Fruit fly (Drosophila melanogaster): ENCODE measurements around the gene CG44139.

CG44139 gene

DNA sequence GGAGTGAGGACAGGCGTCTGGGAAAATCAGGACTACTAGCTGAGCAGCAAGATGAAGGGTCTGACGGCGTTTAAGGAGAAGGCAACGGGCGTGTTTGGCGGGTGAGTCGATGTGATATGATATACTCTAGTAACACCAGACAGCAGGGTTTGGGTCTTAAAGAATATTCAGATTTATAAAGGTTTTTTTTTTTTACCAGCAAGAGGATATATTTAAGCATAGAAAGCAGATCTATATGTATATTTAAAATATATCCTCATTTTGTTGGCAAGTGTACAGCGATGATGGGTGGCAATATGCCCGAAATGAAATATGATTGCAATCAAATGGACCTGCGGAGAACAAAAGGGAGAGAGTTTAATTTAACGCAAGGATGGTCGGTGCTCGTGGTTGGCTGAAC is 22.4 kb upstream of the CG44139 start:
- TF ChIP-seq pan (optimal IDR thresholded peaks at IDR 0.05) (no peak), CG8478 (optimal IDR thresholded peaks at IDR 0.05) (no peak), psq (optimal IDR thresholded peaks at IDR 0.05) (no peak), usp (GFP tag; optimal IDR thresholded peaks at IDR 0.05) (no peak), Dll (optimal IDR thresholded peaks at IDR 0.05) (no peak), EcR (GFP tag; optimal IDR thresholded peaks at IDR 0.05) (no peak)

DNA sequence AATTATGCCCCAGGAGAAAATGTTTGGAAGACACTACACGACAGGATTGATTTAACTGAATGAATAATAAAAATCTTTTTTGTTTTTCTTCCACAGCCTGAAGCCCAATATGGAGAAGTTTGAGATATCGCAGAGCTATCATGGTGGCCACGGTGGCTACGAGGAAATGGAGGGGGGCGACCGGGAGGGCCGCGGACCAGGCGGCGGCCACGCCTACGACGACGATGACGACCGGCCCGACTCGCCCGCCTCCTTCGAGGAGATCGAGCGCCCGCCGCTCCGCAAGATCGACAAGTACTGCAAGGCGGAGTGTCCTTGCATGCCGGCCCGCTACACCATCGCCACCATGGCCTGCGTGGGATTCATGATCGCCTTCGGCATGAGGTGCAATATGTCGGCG is 20.0 kb upstream of the CG44139 start:
- no peak for TF ChIP-seq usp (GFP tag; optimal IDR thresholded peaks at IDR 0.05)
- TF ChIP-seq pan (optimal IDR thresholded peaks at IDR 0.05): no peak
- TF ChIP-seq Dll (optimal IDR thresholded peaks at IDR 0.05): no peak
- no peak for TF ChIP-seq psq (optimal IDR thresholded peaks at IDR 0.05)
- no peak for TF ChIP-seq EcR (GFP tag; optimal IDR thresholded peaks at IDR 0.05)
- no peak for TF ChIP-seq CG8478 (optimal IDR thresholded peaks at IDR 0.05)

DNA sequence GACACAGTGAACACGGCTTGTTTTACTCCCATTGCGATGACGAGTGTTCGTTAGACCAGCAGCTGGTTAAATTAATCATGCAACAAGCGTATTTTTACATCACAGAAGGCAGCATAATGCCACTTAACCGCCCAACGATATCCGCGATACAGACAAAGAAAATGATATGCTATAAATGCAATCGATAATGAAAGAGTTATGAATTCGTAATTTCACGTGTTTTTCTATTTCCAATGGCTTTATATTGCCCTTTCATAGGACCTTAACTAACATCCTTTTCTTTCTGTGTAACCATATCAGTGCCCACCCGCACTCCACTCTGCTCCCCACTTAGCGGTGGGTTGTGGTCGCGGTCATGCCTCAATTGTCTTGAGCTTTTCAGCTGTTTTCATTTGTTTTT is 11.5 kb upstream of the CG44139 start:
- TF ChIP-seq pan (optimal IDR thresholded peaks at IDR 0.05): no peak
- no peak for TF ChIP-seq Dll (optimal IDR thresholded peaks at IDR 0.05)
- TF ChIP-seq CG8478 (optimal IDR thresholded peaks at IDR 0.05): no peak
- TF ChIP-seq usp (GFP tag; optimal IDR thresholded peaks at IDR 0.05): no peak
- no peak for TF ChIP-seq psq (optimal IDR thresholded peaks at IDR 0.05)
- TF ChIP-seq EcR (GFP tag; optimal IDR thresholded peaks at IDR 0.05): no peak

dm6 chr2L:2415109-2415508 is 9.5 kb upstream of the CG44139 start, which contains the start of gene CG18641:
Gene CG18641, minus strand, starts transcription at chr2L:2415322.
- no peak for TF ChIP-seq EcR (GFP tag; optimal IDR thresholded peaks at IDR 0.05)
- TF ChIP-seq usp (GFP tag; optimal IDR thresholded peaks at IDR 0.05): no peak
- TF ChIP-seq Dll (optimal IDR thresholded peaks at IDR 0.05): no peak
- no peak for TF ChIP-seq pan (optimal IDR thresholded peaks at IDR 0.05)
- TF ChIP-seq CG8478 (optimal IDR thresholded peaks at IDR 0.05): no peak
- TF ChIP-seq psq (optimal IDR thresholded peaks at IDR 0.05): no peak

dm6 chr2L:2416620-2417019 is 8.0 kb upstream of the CG44139 start, which contains the start of gene CG31948:
Gene CG31948, minus strand, starts transcription at chr2L:2416720.
- TF ChIP-seq pan (optimal IDR thresholded peaks at IDR 0.05) (no peak), EcR (GFP tag; optimal IDR thresholded peaks at IDR 0.05) (no peak), CG8478 (optimal IDR thresholded peaks at IDR 0.05) (no peak), usp (GFP tag; optimal IDR thresholded peaks at IDR 0.05) (no peak)

dm6 chr2L:2417865-2418264 is 6.7 kb upstream of the CG44139 start, which contains the start of gene CG34448:
Gene CG34448, minus strand, starts transcription at chr2L:2417965.
- TF ChIP-seq usp (GFP tag; optimal IDR thresholded peaks at IDR 0.05) (no peak), pan (optimal IDR thresholded peaks at IDR 0.05) (no peak), CG8478 (optimal IDR thresholded peaks at IDR 0.05) (no peak), EcR (GFP tag; optimal IDR thresholded peaks at IDR 0.05) (no peak), Dll (optimal IDR thresholded peaks at IDR 0.05) (no peak), psq (optimal IDR thresholded peaks at IDR 0.05) (no peak)

DNA sequence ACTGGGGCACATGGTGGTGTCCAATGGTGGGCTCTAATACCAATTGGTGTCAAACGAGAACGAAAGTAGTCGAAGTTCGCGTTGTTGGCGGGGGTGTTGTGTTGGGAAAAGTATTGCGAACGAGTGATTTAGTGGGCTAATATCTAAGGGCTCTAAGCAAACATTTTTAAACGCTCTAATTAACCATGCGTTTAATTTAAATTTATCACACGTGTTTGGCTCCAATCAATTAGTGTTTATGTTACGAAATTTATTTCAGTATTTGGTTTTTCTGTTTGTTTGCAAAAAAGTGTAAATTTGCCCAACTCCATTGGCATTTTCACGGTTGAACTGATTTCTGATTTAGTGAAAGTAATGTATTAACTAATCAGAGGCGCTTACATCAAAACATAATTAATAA is 4.7 kb upstream of the CG44139 start, which contains the start of gene CG34447:
Gene CG34447 (minus strand): TSS at position 101 of the 400 bp plus-strand sequence.
- TF ChIP-seq CG8478 (optimal IDR thresholded peaks at IDR 0.05): no peak
- TF ChIP-seq EcR (GFP tag; optimal IDR thresholded peaks at IDR 0.05): no peak
- no peak for TF ChIP-seq pan (optimal IDR thresholded peaks at IDR 0.05)
- no peak for TF ChIP-seq psq (optimal IDR thresholded peaks at IDR 0.05)
- no peak for TF ChIP-seq Dll (optimal IDR thresholded peaks at IDR 0.05)
- no peak for TF ChIP-seq usp (GFP tag; optimal IDR thresholded peaks at IDR 0.05)

dm6 chr2L:2420490-2420889 is 4.1 kb upstream of the CG44139 start, which contains the start of gene CG9886:
Gene CG9886, plus strand, starts transcription at chr2L:2420830.
- TF ChIP-seq EcR (GFP tag; optimal IDR thresholded peaks at IDR 0.05): no peak
- no peak for TF ChIP-seq CG8478 (optimal IDR thresholded peaks at IDR 0.05)
- TF ChIP-seq Dll (optimal IDR thresholded peaks at IDR 0.05): no peak
- TF ChIP-seq psq (optimal IDR thresholded peaks at IDR 0.05): no peak
- no peak for TF ChIP-seq pan (optimal IDR thresholded peaks at IDR 0.05)
- TF ChIP-seq usp (GFP tag; optimal IDR thresholded peaks at IDR 0.05): no peak

DNA sequence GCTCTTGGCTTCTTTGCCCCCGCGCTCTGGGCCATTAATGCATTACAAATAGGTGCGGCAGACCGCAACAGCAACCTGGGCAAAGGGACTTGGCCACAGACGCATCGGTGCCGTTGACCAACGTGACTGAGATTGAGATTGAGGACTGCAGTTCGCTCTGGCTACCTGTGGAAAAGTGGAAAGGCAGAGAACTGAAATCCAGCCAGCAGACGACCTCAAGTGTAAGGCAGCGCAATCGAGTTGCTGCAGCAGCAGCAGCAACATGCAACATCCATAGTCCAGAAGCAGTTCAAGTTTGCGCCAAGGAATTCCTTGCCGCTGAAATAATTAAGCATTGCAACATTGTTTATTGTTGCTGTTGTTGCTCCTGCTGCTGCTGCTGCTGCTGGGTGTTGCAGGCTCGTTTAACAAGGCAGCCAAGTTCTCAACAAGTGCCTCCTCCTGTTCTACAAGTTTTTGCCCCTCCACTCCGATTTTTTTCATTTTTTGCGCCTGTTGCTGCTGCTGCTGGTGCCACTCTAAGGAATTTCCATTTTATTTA is 1.1 kb downstream of the CG44139 start:
- TF ChIP-seq pan (optimal IDR thresholded peaks at IDR 0.05): no peak
- no peak for TF ChIP-seq EcR (GFP tag; optimal IDR thresholded peaks at IDR 0.05)
- no peak for TF ChIP-seq usp (GFP tag; optimal IDR thresholded peaks at IDR 0.05)
- TF ChIP-seq psq (optimal IDR thresholded peaks at IDR 0.05): no peak
- no peak for TF ChIP-seq CG8478 (optimal IDR thresholded peaks at IDR 0.05)
- TF ChIP-seq Dll (optimal IDR thresholded peaks at IDR 0.05): no peak

dm6 chr2L:2426444-2427188 is 2.0 kb downstream of the CG44139 start:
- TF ChIP-seq EcR (GFP tag; optimal IDR thresholded peaks at IDR 0.05) (no peak), Dll (optimal IDR thresholded peaks at IDR 0.05) (no peak), CG8478 (optimal IDR thresholded peaks at IDR 0.05) (no peak), usp (GFP tag; optimal IDR thresholded peaks at IDR 0.05) (no peak), pan (optimal IDR thresholded peaks at IDR 0.05) (no peak), psq (optimal IDR thresholded peaks at IDR 0.05) (no peak)

dm6 chr2L:2427384-2428208 is 3.0 kb downstream of the CG44139 start:
- TF ChIP-seq Dll (optimal IDR thresholded peaks at IDR 0.05) (no peak), usp (GFP tag; optimal IDR thresholded peaks at IDR 0.05) (no peak), CG8478 (optimal IDR thresholded peaks at IDR 0.05) (no peak)

dm6 chr2L:2428209-2428488 is 3.6 kb downstream of the CG44139 start, which contains the start of gene dpp:
Gene dpp, plus strand, starts transcription at chr2L:2428372.
- TF ChIP-seq pan (optimal IDR thresholded peaks at IDR 0.05) (no peak), EcR (GFP tag; optimal IDR thresholded peaks at IDR 0.05) (no peak), Dll (optimal IDR thresholded peaks at IDR 0.05) (no peak), CG8478 (optimal IDR thresholded peaks at IDR 0.05) (no peak), usp (GFP tag; optimal IDR thresholded peaks at IDR 0.05) (no peak), psq (optimal IDR thresholded peaks at IDR 0.05) (no peak)
